Worm (Caenorhabditis elegans) whole organism, early embryonic: ENCODE results near the gene R10E8.5.
"Not testable (repeated sequence)": the region's sequence is repeated elsewhere in the genome, so short reads cannot be mapped to it uniquely, and the experiment has no call there.

Experiments used
- B0310.2 ChIP-seq: sonication (generic microtip); optimal IDR thresholded peaks from 2 replicates; lab custom pipeline; 2016; ENCODE audit warnings: mild to moderate bottlenecking, missing genetic modification characterization, missing compliant biosample characterization
- F13C5.2 ChIP-seq: sonication (generic microtip); optimal IDR thresholded peaks from 2 replicates; lab custom pipeline; 2017; ENCODE audit warnings: mild to moderate bottlenecking, missing genetic modification characterization, inconsistent platforms, missing compliant biosample characterization
- aly-1 ChIP-seq: sonication (generic microtip); optimal IDR thresholded peaks from 2 replicates; lab custom pipeline; 2016; ENCODE audit warnings: missing genetic modification characterization, missing compliant biosample characterization
- ceh-13 ChIP-seq: fragments of 200-800 bp; sonication (Bioruptor generic); optimal IDR thresholded peaks from 2 replicates; lab custom pipeline; 2018; ENCODE audit warnings: mild to moderate bottlenecking, missing genetic modification characterization, missing compliant biosample characterization
- ceh-36 ChIP-seq: sonication (generic microtip); optimal IDR thresholded peaks from 2 replicates; lab custom pipeline; 2016; ENCODE audit warnings: missing genetic modification characterization, inconsistent platforms, missing compliant biosample characterization
- ets-7 ChIP-seq: sonication (generic microtip); optimal IDR thresholded peaks from 2 replicates; lab custom pipeline; 2016; ENCODE audit warnings: missing genotype, missing genetic modification characterization, missing compliant biosample characterization
- flt-1 ChIP-seq: fragments of 200-800 bp; sonication (Bioruptor generic); IDR thresholded peaks from 2 replicates; pipeline ENCODE4 v1.3.6; 2022; ENCODE audit warnings: missing genetic modification characterization, missing compliant biosample characterization
- hmg-4 ChIP-seq: fragments of 200-800 bp; sonication (Bioruptor generic); optimal IDR thresholded peaks from 2 replicates; lab custom pipeline; 2018; ENCODE audit warnings: mild to moderate bottlenecking, missing genetic modification characterization, missing compliant biosample characterization
- hnd-1 ChIP-seq: sonication (generic microtip); optimal IDR thresholded peaks from 2 replicates; lab custom pipeline; 2016; ENCODE audit warnings: missing genetic modification characterization, missing compliant biosample characterization
- pes-1 ChIP-seq: fragments of 200-800 bp; sonication (Bioruptor generic); IDR thresholded peaks from 2 replicates; pipeline ENCODE4 v1.3.6; 2022; ENCODE audit warnings: missing genetic modification reagents, missing genetic modification characterization, missing compliant biosample characterization
- scrt-1 ChIP-seq: fragments of 200-800 bp; sonication (Bioruptor generic); IDR thresholded peaks from 2 replicates; pipeline ENCODE4 v1.3.6; 2022; ENCODE audit warnings: missing genetic modification characterization, missing compliant biosample characterization
- sea-1 ChIP-seq: fragments of 200-800 bp; sonication (Bioruptor generic); conservative IDR thresholded peaks from 2 replicates; pipeline ENCODE4 v1.3.6; 2022; ENCODE audit warnings: missing genetic modification characterization, missing compliant biosample characterization
- tbx-11 ChIP-seq: fragments of 200-800 bp; sonication (Bioruptor generic); IDR thresholded peaks from 2 replicates; pipeline ENCODE4 v1.3.6; 2022; ENCODE audit warnings: missing genetic modification characterization, missing compliant biosample characterization
- tbx-37 ChIP-seq: fragments of 200-800 bp; sonication (Bioruptor generic); conservative IDR thresholded peaks from 2 replicates; pipeline ENCODE4 v1.3.6; 2022; ENCODE audit warnings: missing genetic modification reagents, missing genetic modification characterization, missing compliant biosample characterization
- tra-4 ChIP-seq: sonication (generic microtip); optimal IDR thresholded peaks from 2 replicates; lab custom pipeline; 2017; ENCODE audit warnings: missing genetic modification characterization, missing compliant biosample characterization

R10E8.5 gene

DNA sequence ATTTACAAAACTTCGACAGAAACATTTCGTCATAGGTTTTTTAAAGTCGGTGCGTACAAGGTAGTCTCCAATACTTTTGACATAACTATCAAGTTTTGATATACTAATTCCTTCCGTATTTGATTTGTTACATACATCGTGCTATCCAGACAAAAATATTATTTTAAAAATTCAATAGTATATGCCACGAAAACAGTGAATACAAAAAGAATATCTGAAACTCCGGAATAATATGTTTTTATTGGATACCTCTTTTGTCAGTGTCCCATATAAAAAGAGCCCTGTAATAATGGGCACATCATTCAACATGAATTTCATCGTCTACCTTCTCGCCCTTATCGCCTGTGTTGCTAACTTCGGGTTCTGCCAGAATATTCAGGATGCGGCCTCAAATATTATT is 37.7 kb downstream of the R10E8.5 start, which contains the start of gene Y51A2A.12:
Gene Y51A2A.12 (plus strand): TSS at position 301 of the 400 bp plus-strand sequence.
- no peak for TF ChIP-seq pes-1 (GFP tag; lab: Robert Waterston, UW)
- TF ChIP-seq flt-1 (GFP tag; lab: Robert Waterston, UW), result no peak
- no peak for TF ChIP-seq ceh-36 (tag; lab: Kevin White, UChicago)
- no peak for TF ChIP-seq ets-7
- TF ChIP-seq hnd-1, result no peak

DNA sequence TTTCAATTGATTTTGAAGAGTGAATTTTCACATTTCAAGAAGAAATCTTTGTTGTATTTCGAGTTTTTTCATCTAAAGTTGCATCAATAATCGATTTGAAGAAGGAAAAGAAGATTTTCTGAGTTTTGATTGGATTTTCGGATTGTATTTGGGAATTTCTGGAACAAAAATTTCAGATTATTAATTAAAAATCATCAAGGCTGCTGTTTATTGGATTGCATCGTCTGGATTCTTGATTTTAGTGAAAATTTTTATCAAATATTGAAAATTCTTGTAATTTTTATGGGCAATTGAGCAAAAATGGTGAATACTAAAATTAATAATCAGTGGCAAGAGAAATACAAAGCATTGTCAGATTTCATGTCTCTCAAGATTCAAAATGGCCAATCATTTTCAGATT is 43.9 kb downstream of the R10E8.5 start, which contains the start of gene Y51A2A.5:
Gene Y51A2A.5 (plus strand): TSS at position 301 of the 400 bp plus-strand sequence.
- TF ChIP-seq pes-1 (GFP tag; lab: Robert Waterston, UW) (no peak), tra-4 (tag; lab: Kevin White, UChicago) (no peak), ets-7 (no peak), tbx-11 (no peak), tbx-37 (GFP tag; lab: Robert Waterston, UW) (no peak), hmg-4 (GFP tag; lab: Kevin White, UChicago) (no peak), scrt-1 (GFP tag; lab: Robert Waterston, UW) (no peak), F13C5.2 (tag; lab: Kevin White, UChicago) (no peak), ceh-36 (tag; lab: Kevin White, UChicago) (no peak), B0310.2 (tag; lab: Kevin White, UChicago) (no peak), hnd-1 (no peak), aly-1 (no peak), ceh-13 (GFP tag; lab: Kevin White, UChicago) (no peak), sea-1 (GFP tag; lab: Robert Waterston, UW) (no peak)

DNA sequence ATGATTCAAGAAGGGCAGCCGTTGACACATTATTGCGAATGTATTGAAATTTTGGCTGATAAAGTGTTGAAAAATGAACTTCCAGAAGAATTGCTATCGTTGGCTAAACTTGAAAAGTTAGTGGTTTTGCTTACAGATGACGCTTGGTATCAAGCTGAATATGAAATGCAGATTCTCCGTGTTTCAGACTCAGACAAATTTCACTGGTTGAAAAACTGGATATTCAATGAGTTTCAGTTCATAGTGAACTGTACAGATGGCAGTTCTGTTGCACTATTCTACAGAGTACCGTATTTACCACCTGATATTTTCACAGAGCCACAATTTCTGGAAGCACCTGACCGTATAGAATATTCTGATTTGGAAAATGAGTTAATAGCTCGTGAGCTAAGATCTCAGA is 44.7 kb downstream of the R10E8.5 start:
- no peak for TF ChIP-seq aly-1

DNA sequence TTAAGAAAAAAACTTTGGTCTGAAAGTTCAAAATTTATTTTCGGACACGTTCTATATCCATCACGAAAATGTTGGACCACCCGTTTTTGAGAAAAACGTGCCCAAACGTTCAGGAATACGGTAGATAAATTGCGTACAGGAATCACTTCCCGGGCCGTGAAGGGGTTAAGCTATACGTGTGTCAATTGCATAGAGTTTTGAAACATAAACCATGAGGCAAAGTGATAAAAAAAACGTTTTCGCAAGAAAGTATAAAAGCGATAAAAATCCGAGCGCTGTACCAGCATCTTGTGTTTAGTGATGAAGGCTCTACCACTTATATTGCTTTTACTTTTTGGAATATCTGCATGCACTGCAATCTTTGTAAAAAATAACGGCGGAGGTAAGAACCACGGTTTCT is 47.8 kb downstream of the R10E8.5 start, which contains the start of gene Y51A2A.6:
Gene Y51A2A.6 (plus strand): TSS at position 301 of the 400 bp plus-strand sequence.
- not testable (repeated sequence) for TF ChIP-seq sea-1 (GFP tag; lab: Robert Waterston, UW); ceh-13 (GFP tag; lab: Kevin White, UChicago); flt-1 (GFP tag; lab: Robert Waterston, UW)
